Fruit fly (Drosophila melanogaster) whole organism, embryonic: ENCODE results near the gene Ccn.
A peak's percentile ranks its signal among the peaks of the same experiment; 100 is the strongest.

Source experiments
- Aef1 ChIP-seq: fragments of 200-800 bp; sonication (Bioruptor generic); IDR thresholded peaks from 3 replicates; pipeline ENCODE4 v1.3.6; 2022; ENCODE audit warnings: missing biosample characterization, missing genetic modification characterization
- Antp ChIP-seq: fragments of 200-800 bp; sonication (Bioruptor generic); optimal IDR thresholded peaks from 3 replicates; lab custom pipeline; 2016; ENCODE audit warnings: missing biosample characterization, missing genetic modification characterization
- Atf-2 ChIP-seq: fragments of 200-800 bp; sonication (Bioruptor generic); optimal IDR thresholded peaks from 2 replicates; lab custom pipeline; 2016; ENCODE audit warnings: missing biosample characterization, missing genetic modification characterization
- B-H1 ChIP-seq: fragments of 200-800 bp; sonication (Bioruptor generic); IDR thresholded peaks from 3 replicates; pipeline ENCODE4 v1.3.6; 2022; ENCODE audit warnings: missing biosample characterization, missing genetic modification characterization
- CG1024 ChIP-seq: fragments of 200-800 bp; sonication (Bioruptor generic); IDR thresholded peaks from 2 replicates; pipeline ENCODE4 v1.3.6; 2022; ENCODE audit warnings: missing biosample characterization, missing genetic modification characterization
- CG10543 ChIP-seq: fragments of 200-800 bp; sonication (Bioruptor generic); optimal IDR thresholded peaks from 3 replicates; lab custom pipeline; 2017; ENCODE audit warnings: missing biosample characterization, mild to moderate bottlenecking, missing genetic modification characterization, moderate library complexity
- CG10959 ChIP-seq: fragments of 200-800 bp; sonication (Bioruptor generic); IDR thresholded peaks from 2 replicates; pipeline ENCODE4 v1.3.6; 2022; ENCODE audit warnings: missing biosample characterization, missing genetic modification characterization
- CG12071 ChIP-seq: fragments of 200-800 bp; sonication (Bioruptor generic); optimal IDR thresholded peaks from 3 replicates; lab custom pipeline; 2018; ENCODE audit warnings: missing biosample characterization, mild to moderate bottlenecking, missing genetic modification characterization
- CG17568 ChIP-seq: fragments of 200-800 bp; sonication (Bioruptor generic); optimal IDR thresholded peaks from 2 replicates; lab custom pipeline; 2018; ENCODE audit warnings: missing biosample characterization, mild to moderate bottlenecking, missing genetic modification characterization, moderate library complexity
- CG3838 ChIP-seq: fragments of 200-800 bp; sonication (Bioruptor generic); optimal IDR thresholded peaks from 3 replicates; lab custom pipeline; 2016; ENCODE audit warnings: missing biosample characterization, missing genetic modification characterization
- CG7271 ChIP-seq: fragments of 200-800 bp; sonication (Bioruptor generic); optimal IDR thresholded peaks from 2 replicates; lab custom pipeline; 2018; ENCODE audit warnings: missing biosample characterization, mild to moderate bottlenecking, missing genetic modification characterization, moderate library complexity
- CG7372 ChIP-seq: fragments of 200-800 bp; sonication (Bioruptor generic); IDR thresholded peaks from 2 replicates; pipeline ENCODE4 v1.3.6; 2022; ENCODE audit warnings: missing biosample characterization, missing genetic modification characterization
- CG8478 ChIP-seq: fragments of >200 bp; optimal IDR thresholded peaks from 2 replicates; lab custom pipeline; 2018
- CG8944 ChIP-seq: fragments of 200-800 bp; sonication (Bioruptor generic); optimal IDR thresholded peaks from 3 replicates; lab custom pipeline; 2016; ENCODE audit warnings: missing biosample characterization, missing genetic modification characterization
- CG9727 ChIP-seq: fragments of 200-800 bp; sonication (Bioruptor generic); optimal IDR thresholded peaks from 3 replicates; lab custom pipeline; 2017; ENCODE audit warnings: missing biosample characterization, mild to moderate bottlenecking, missing genetic modification characterization
- CG9797 ChIP-seq: fragments of 200-800 bp; sonication (Bioruptor generic); optimal IDR thresholded peaks from 3 replicates; lab custom pipeline; 2018; ENCODE audit warnings: missing biosample characterization, mild to moderate bottlenecking, missing genetic modification characterization
- CG9932 ChIP-seq: fragments of 200-800 bp; sonication (Bioruptor generic); IDR thresholded peaks from 2 replicates; pipeline ENCODE4 v1.3.6; 2022; ENCODE audit warnings: missing biosample characterization, missing genetic modification characterization
- Drgx ChIP-seq: fragments of 200-800 bp; sonication (Bioruptor generic); IDR thresholded peaks from 2 replicates; pipeline ENCODE4 v1.3.6; 2022; ENCODE audit warnings: missing biosample characterization, missing genetic modification characterization
- ERR ChIP-seq: fragments of 200-800 bp; sonication (Bioruptor generic); optimal IDR thresholded peaks from 2 replicates; lab custom pipeline; 2016; ENCODE audit warnings: missing biosample characterization, missing genetic modification characterization
- Elba2 ChIP-seq: fragments of 200-800 bp; sonication (Bioruptor generic); optimal IDR thresholded peaks from 3 replicates; lab custom pipeline; 2016; ENCODE audit warnings: missing biosample characterization, missing genetic modification characterization
- Hsf ChIP-seq: fragments of 200-800 bp; sonication (Bioruptor generic); optimal IDR thresholded peaks from 3 replicates; lab custom pipeline; 2016; ENCODE audit warnings: missing biosample characterization, missing genetic modification characterization
- Lhr ChIP-seq: fragments of 200-800 bp; sonication (Bioruptor generic); optimal IDR thresholded peaks from 3 replicates; lab custom pipeline; 2017; ENCODE audit warnings: mild to moderate bottlenecking, missing biosample characterization, missing genetic modification reagents, missing genetic modification characterization
- Nf-YA ChIP-seq: fragments of 200-800 bp; sonication (Bioruptor generic); IDR thresholded peaks from 2 replicates; pipeline ENCODE4 v1.3.6; 2022; ENCODE audit warnings: missing biosample characterization, missing genetic modification characterization
- Nf-YB ChIP-seq: fragments of 200-800 bp; sonication (Bioruptor generic); optimal IDR thresholded peaks from 3 replicates; lab custom pipeline; 2019; ENCODE audit warnings: missing biosample characterization, mild to moderate bottlenecking, missing genetic modification characterization, moderate library complexity
- NfI ChIP-seq: fragments of 200-800 bp; sonication (Bioruptor generic); optimal IDR thresholded peaks from 3 replicates; lab custom pipeline; 2018; ENCODE audit warnings: missing biosample characterization, mild to moderate bottlenecking, missing genetic modification characterization, moderate library complexity
- Taf1 ChIP-seq: fragments of 200-800 bp; sonication (Bioruptor generic); IDR thresholded peaks from 2 replicates; pipeline ENCODE4 v1.3.6; 2022; ENCODE audit warnings: missing biosample characterization, missing genetic modification characterization
- abd-A ChIP-seq: fragments of 200-800 bp; sonication (Bioruptor generic); optimal IDR thresholded peaks from 3 replicates; lab custom pipeline; 2019; ENCODE audit warnings: missing biosample characterization, mild to moderate bottlenecking, missing genetic modification characterization, moderate library complexity
- btn ChIP-seq: fragments of 200-800 bp; sonication (Bioruptor generic); optimal IDR thresholded peaks from 2 replicates; lab custom pipeline; 2016; ENCODE audit warnings: missing biosample characterization, missing genetic modification characterization
- cad ChIP-seq: fragments of >200 bp; optimal IDR thresholded peaks from 2 replicates; lab custom pipeline; 2017; ENCODE audit warnings: missing biosample characterization, missing genetic modification characterization
- chinmo ChIP-seq: fragments of 200-800 bp; sonication (Bioruptor generic); IDR thresholded peaks from 4 replicates; pipeline ENCODE4 v1.3.6; 2022; ENCODE audit warnings: missing biosample characterization, missing genetic modification characterization; ENCODE audit not compliant: partially characterized antibody
- chn ChIP-seq: fragments of 200-800 bp; sonication (Bioruptor generic); optimal IDR thresholded peaks from 2 replicates; lab custom pipeline; 2016; ENCODE audit warnings: missing biosample characterization, missing genetic modification characterization
- dimm ChIP-seq: fragments of 200-800 bp; sonication (Bioruptor generic); IDR thresholded peaks from 2 replicates; pipeline ENCODE4 v1.3.6; 2022; ENCODE audit warnings: missing biosample characterization, missing genetic modification characterization
- esg ChIP-seq: fragments of 200-800 bp; sonication (Bioruptor generic); conservative IDR thresholded peaks from 2 replicates; pipeline ENCODE4 v1.3.6; 2022; ENCODE audit warnings: missing biosample characterization, missing genetic modification characterization
- fd3F ChIP-seq: fragments of 200-800 bp; sonication (Bioruptor generic); optimal IDR thresholded peaks from 2 replicates; lab custom pipeline; 2018; ENCODE audit warnings: missing biosample characterization, mild to moderate bottlenecking, missing genetic modification characterization, moderate library complexity
- fd64A ChIP-seq: fragments of 200-800 bp; sonication (Bioruptor generic); optimal IDR thresholded peaks from 3 replicates; lab custom pipeline; 2018; ENCODE audit warnings: missing biosample characterization, mild to moderate bottlenecking, missing genetic modification characterization
- grau ChIP-seq: fragments of 200-800 bp; optimal IDR thresholded peaks from 3 replicates; lab custom pipeline; 2019; ENCODE audit warnings: missing biosample characterization, mild to moderate bottlenecking, missing genetic modification characterization, moderate library complexity
- gsb ChIP-seq: fragments of 200-800 bp; sonication (Bioruptor generic); IDR thresholded peaks from 2 replicates; pipeline ENCODE4 v1.3.6; 2022; ENCODE audit warnings: missing biosample characterization, missing genetic modification characterization
- h ChIP-seq: fragments of >200 bp; optimal IDR thresholded peaks from 2 replicates; lab custom pipeline; 2017
- hth ChIP-seq: fragments of >200 bp; optimal IDR thresholded peaks from 2 replicates; lab custom pipeline; 2017; ENCODE audit warnings: inconsistent platforms
- maf-S ChIP-seq: fragments of 200-800 bp; sonication (Bioruptor generic); optimal IDR thresholded peaks from 2 replicates; lab custom pipeline; 2016; ENCODE audit warnings: missing biosample characterization, missing genetic modification characterization
- nerfin-2 ChIP-seq: fragments of 200-800 bp; sonication (Bioruptor generic); IDR thresholded peaks from 2 replicates; pipeline ENCODE4 v1.3.6; 2022; ENCODE audit warnings: missing biosample characterization, missing genetic modification characterization; ENCODE audit not compliant: partially characterized antibody
- onecut ChIP-seq: fragments of 200-800 bp; sonication (Bioruptor generic); IDR thresholded peaks from 2 replicates; pipeline ENCODE4 v1.3.6; 2022; ENCODE audit warnings: missing biosample characterization, missing genetic modification characterization
- p53 ChIP-seq: fragments of 200-800 bp; sonication (Bioruptor generic); optimal IDR thresholded peaks from 2 replicates; lab custom pipeline; 2016; ENCODE audit warnings: missing biosample characterization, missing genetic modification characterization
- pho ChIP-seq: fragments of 200-800 bp; sonication (Bioruptor generic); optimal IDR thresholded peaks from 2 replicates; lab custom pipeline; 2016; ENCODE audit warnings: missing biosample characterization, missing genetic modification characterization
- pnt ChIP-seq: fragments of 200-800 bp; sonication (Bioruptor generic); optimal IDR thresholded peaks from 3 replicates; lab custom pipeline; 2016; ENCODE audit warnings: missing biosample characterization, missing genetic modification characterization
- run ChIP-seq: fragments of 200-800 bp; sonication (Bioruptor generic); optimal IDR thresholded peaks from 3 replicates; lab custom pipeline; 2018; ENCODE audit warnings: missing biosample characterization, mild to moderate bottlenecking, missing genetic modification characterization
- schlank ChIP-seq: fragments of 200-800 bp; sonication (Bioruptor generic); optimal IDR thresholded peaks from 2 replicates; lab custom pipeline; 2018; ENCODE audit warnings: missing biosample characterization, mild to moderate bottlenecking, missing genetic modification characterization
- sens ChIP-seq: fragments of 200-800 bp; sonication (Bioruptor generic); peaks from one replicate; lab custom pipeline; 2016; ENCODE audit warnings: missing biosample characterization, missing genetic modification characterization
- slp2 ChIP-seq: fragments of 200-800 bp; sonication (Bioruptor generic); optimal IDR thresholded peaks from 2 replicates; lab custom pipeline; 2016; ENCODE audit warnings: missing biosample characterization, missing genetic modification characterization
- so ChIP-seq: fragments of 200-800 bp; sonication (Bioruptor generic); IDR thresholded peaks from 3 replicates; pipeline ENCODE4 v1.3.6; 2022; ENCODE audit warnings: missing biosample characterization, missing genetic modification characterization
- zfh1 ChIP-seq: fragments of 200-800 bp; sonication (Bioruptor generic); IDR thresholded peaks from 3 replicates; pipeline ENCODE4 v1.3.6; 2022; ENCODE audit warnings: missing biosample characterization, missing genetic modification characterization

Ccn gene

dm6 chr3L:17658423-17659267, 31.2 kb upstream of the Ccn start (continued):
- TF ChIP-seq chn (GFP tag; lab: Kevin White, UChicago) (peak; percentile 88), Antp (GFP tag; lab: Kevin White, UChicago) (peak; percentile 95), fd64A (GFP tag; lab: Kevin White, UChicago) (peak; percentile 86), Drgx (GFP tag; lab: Robert Waterston, UW) (peak; percentile 87), pho (GFP tag; lab: Kevin White, UChicago) (peak; percentile 92), nerfin-2 (GFP tag; lab: Robert Waterston, UW) (no peak), CG10959 (GFP tag; lab: Robert Waterston, UW) (peak; percentile 46; the same call in 1 of the 2 replicates), Atf-2 (GFP tag; lab: Kevin White, UChicago) (peak; percentile 72), pnt (GFP tag; lab: Kevin White, UChicago) (peak; percentile 90), run (peak; percentile 51), Hsf (GFP tag; lab: Kevin White, UChicago) (peak; percentile 93), p53 (GFP tag; lab: Kevin White, UChicago) (peak; percentile 70), CG9932 (GFP tag; lab: Robert Waterston, UW) (peak; percentile 97), CG9727 (GFP tag; lab: Kevin White, UChicago) (peak; percentile 65), zfh1 (peak; percentile 93), CG10543 (GFP tag; lab: Kevin White, UChicago) (peak; percentile 80), Aef1 (GFP tag; lab: Robert Waterston, UW) (peak; percentile 92), CG17568 (GFP tag; lab: Kevin White, UChicago) (peak; percentile 84), so (peak; percentile 92), Nf-YB (GFP tag; lab: Kevin White, UChicago) (peak; percentile 62), CG3838 (GFP tag; lab: Kevin White, UChicago) (peak; percentile 49), CG8944 (peak; percentile 92), schlank (peak; percentile 92), Elba2 (no peak), Nf-YA (GFP tag; lab: Robert Waterston, UW) (peak; percentile 76), CG8478 (no peak), CG7372 (GFP tag; lab: Robert Waterston, UW) (peak; percentile 89), CG12071 (GFP tag; lab: Kevin White, UChicago) (peak; percentile 93), slp2 (GFP tag; lab: Kevin White, UChicago) (peak; percentile 84), CG9797 (GFP tag; lab: Kevin White, UChicago) (no peak), esg (GFP tag; lab: Robert Waterston, UW) (peak; percentile 86), grau (tag; lab: Kevin White, UChicago) (peak; percentile 98), CG1024 (GFP tag; lab: Robert Waterston, UW) (peak; percentile 79), maf-S (GFP tag; lab: Kevin White, UChicago) (peak; percentile 85), gsb (GFP tag; lab: Robert Waterston, UW) (peak; percentile 89), CG7271 (tag; lab: Kevin White, UChicago) (no peak), abd-A (peak; percentile 78), chinmo (GFP tag; lab: Robert Waterston, UW) (peak; percentile 72; the same call in 1 of the 4 replicates), hth (lab: Kevin White, UChicago) (no peak), onecut (GFP tag; lab: Robert Waterston, UW) (peak; percentile 80), Lhr (GFP tag; lab: Kevin White, UChicago) (peak; percentile 45), B-H1 (GFP tag; lab: Robert Waterston, UW) (peak; percentile 87), fd3F (GFP tag; lab: Kevin White, UChicago) (peak; percentile 82), ERR (GFP tag; lab: Kevin White, UChicago) (peak; percentile 92), h (lab: Kevin White, UChicago) (no peak), btn (peak; percentile 72), sens (peak; percentile 96), NfI (GFP tag; lab: Kevin White, UChicago) (peak; percentile 90), dimm (GFP tag; lab: Robert Waterston, UW) (peak; percentile 84), Taf1 (GFP tag; lab: Robert Waterston, UW) (peak; percentile 95), cad (GFP tag; lab: Kevin White, UChicago) (no peak)
